Fruit fly (Drosophila melanogaster) whole organism, adult: ENCODE measurements around the gene ND-SGDH.

Experiments used
- CG12768 ChIP-seq: fragments of 200-800 bp; sonication (Bioruptor generic); optimal IDR thresholded peaks from 2 replicates; lab custom pipeline; 2017; ENCODE audit warnings: missing biosample characterization, missing genetic modification characterization, mild to moderate bottlenecking, moderate library complexity, missing genetic modification reagents
- CG14711 ChIP-seq: fragments of 200-800 bp; sonication (Bioruptor generic); optimal IDR thresholded peaks from 2 replicates; lab custom pipeline; 2018; ENCODE audit warnings: missing biosample characterization, mild to moderate bottlenecking, missing genetic modification characterization, moderate library complexity
- CG1620 ChIP-seq: fragments of 200-800 bp; sonication (Bioruptor generic); optimal IDR thresholded peaks from 2 replicates; lab custom pipeline; 2016; ENCODE audit warnings: missing biosample characterization, missing genetic modification characterization
- CG33017 ChIP-seq: fragments of 200-800 bp; sonication (Bioruptor generic); optimal IDR thresholded peaks from 2 replicates; lab custom pipeline; 2018; ENCODE audit warnings: missing biosample characterization, mild to moderate bottlenecking, missing genetic modification characterization, moderate library complexity
- CG5204 ChIP-seq: fragments of 200-800 bp; sonication (Bioruptor generic); optimal IDR thresholded peaks from 2 replicates; lab custom pipeline; 2016; ENCODE audit warnings: missing biosample characterization, missing genetic modification characterization
- CG7045 ChIP-seq: fragments of 200-800 bp; sonication (Bioruptor generic); optimal IDR thresholded peaks from 2 replicates; lab custom pipeline; 2017; ENCODE audit warnings: missing biosample characterization, mild to moderate bottlenecking, missing genetic modification characterization
- CG7101 ChIP-seq: fragments of 200-800 bp; sonication (Bioruptor generic); optimal IDR thresholded peaks from 2 replicates; lab custom pipeline; 2018; ENCODE audit warnings: missing biosample characterization, mild to moderate bottlenecking, missing genetic modification characterization, moderate library complexity
- Clk ChIP-seq: fragments of 200-800 bp; sonication (Bioruptor generic); optimal IDR thresholded peaks from 2 replicates; lab custom pipeline; 2017; ENCODE audit warnings: missing biosample characterization, missing genetic modification characterization
- Crg-1 ChIP-seq: fragments of 200-800 bp; sonication (Bioruptor generic); optimal IDR thresholded peaks from 2 replicates; lab custom pipeline; 2016; ENCODE audit warnings: missing biosample characterization, missing genetic modification characterization
- Hr96 ChIP-seq: fragments of 200-800 bp; sonication (Bioruptor generic); optimal IDR thresholded peaks from 2 replicates; lab custom pipeline; 2016; ENCODE audit warnings: missing biosample characterization, missing genetic modification characterization
- Mnt ChIP-seq: fragments of 200-800 bp; sonication (Bioruptor generic); optimal IDR thresholded peaks from 2 replicates; lab custom pipeline; 2016; ENCODE audit warnings: missing biosample characterization, mild to moderate bottlenecking, missing genetic modification characterization
- bab1 ChIP-seq: fragments of 200-800 bp; sonication (Bioruptor generic); optimal IDR thresholded peaks from 3 replicates; lab custom pipeline; 2019; ENCODE audit warnings: missing biosample characterization, mild to moderate bottlenecking, missing genetic modification characterization, moderate library complexity
- cic ChIP-seq: fragments of 200-800 bp; sonication (Bioruptor generic); optimal IDR thresholded peaks from 2 replicates; lab custom pipeline; 2017; ENCODE audit warnings: missing biosample characterization, mild to moderate bottlenecking, missing genetic modification characterization, moderate library complexity
- cnc ChIP-seq, 2 experiments: fragments of >200 bp; optimal IDR thresholded peaks; 2 replicates each; lab custom pipeline; 2017
- kay ChIP-seq: fragments of 200-800 bp; sonication (Bioruptor generic); peaks from one replicate; lab custom pipeline; 2016; ENCODE audit warnings: missing biosample characterization, missing genetic modification characterization, borderline replicate concordance
- pad ChIP-seq: fragments of 200-800 bp; sonication (Bioruptor generic); optimal IDR thresholded peaks from 3 replicates; lab custom pipeline; 2017; ENCODE audit warnings: missing biosample characterization, missing genetic modification characterization, mild to moderate bottlenecking, moderate library complexity, missing genetic modification reagents
- tj ChIP-seq: fragments of 200-800 bp; sonication (Bioruptor generic); optimal IDR thresholded peaks from 3 replicates; lab custom pipeline; 2017; ENCODE audit warnings: missing biosample characterization, mild to moderate bottlenecking, missing genetic modification characterization, moderate library complexity
- toe ChIP-seq: fragments of 200-800 bp; sonication (Bioruptor generic); optimal IDR thresholded peaks from 2 replicates; lab custom pipeline; 2016; ENCODE audit warnings: missing biosample characterization, missing genetic modification characterization

Gene ND-SGDH

dm6 chr3L:12095960-12096359 is 42.4 kb downstream of the ND-SGDH start:
- TF ChIP-seq cnc (optimal IDR thresholded peaks at IDR 0.05; lab: Kevin White, UChicago) (no peak), bab1 (GFP tag; lab: Kevin White, UChicago) (no peak), tj (GFP tag; lab: Kevin White, UChicago) (no peak), Hr96 (GFP tag; lab: Kevin White, UChicago) (no peak), Clk (GFP tag; lab: Kevin White, UChicago) (no peak), CG7045 (GFP tag; lab: Kevin White, UChicago) (no peak), cic (GFP tag; lab: Kevin White, UChicago) (no peak), toe (no peak), CG7101 (no peak), CG12768 (GFP tag; lab: Kevin White, UChicago) (no peak), Mnt (GFP tag; lab: Kevin White, UChicago) (no peak), kay (GFP tag; lab: Kevin White, UChicago) (no peak), CG14711 (no peak), pad (GFP tag; lab: Kevin White, UChicago) (no peak), CG5204 (GFP tag; lab: Kevin White, UChicago) (no peak)

dm6 chr3L:12092860-12093359 is 45.5 kb downstream of the ND-SGDH start:
- TF ChIP-seq CG12768 (GFP tag; lab: Kevin White, UChicago): no peak
- peak; percentile 19 for TF ChIP-seq tj (GFP tag; lab: Kevin White, UChicago)

dm6 chr3L:12090898-12091685 is 47.3 kb downstream of the ND-SGDH start:
- TF ChIP-seq CG33017 (tag; lab: Kevin White, UChicago) (no peak), tj (GFP tag; lab: Kevin White, UChicago) (peak; percentile 81), bab1 (GFP tag; lab: Kevin White, UChicago) (peak; percentile 66), CG1620 (GFP tag; lab: Kevin White, UChicago) (no peak), toe (no peak), pad (GFP tag; lab: Kevin White, UChicago) (peak; percentile 21), Crg-1 (no peak), CG5204 (GFP tag; lab: Kevin White, UChicago) (no peak), kay (GFP tag; lab: Kevin White, UChicago) (no peak), CG7101 (no peak)

- TF ChIP-seq pad (GFP tag; lab: Kevin White, UChicago): peak; percentile 55
- TF ChIP-seq bab1 (GFP tag; lab: Kevin White, UChicago): no peak
Observed at dm6 chr3L:12090184-12090897, 48.0 kb downstream of the ND-SGDH start.

- peak; percentile 37 for TF ChIP-seq kay (GFP tag; lab: Kevin White, UChicago)
- TF ChIP-seq cic (GFP tag; lab: Kevin White, UChicago): no peak
Observed at dm6 chr3L:12088326-12088725, 50.1 kb downstream of the ND-SGDH start, which contains the start of gene CG17154. Gene CG17154 (plus strand): TSS chr3L:12088626.
